Worm (Caenorhabditis elegans) whole organism, L1 larva: Measurements from ENCODE around the gene K07B1.4.

Experiments
- aha-1 ChIP-seq: fragments of 150-350 bp; optimal IDR thresholded peaks from 2 replicates; lab custom pipeline; 2014; ENCODE audit warnings: missing biosample characterization, missing genetic modification characterization
- blmp-1 ChIP-seq: fragments of 150-350 bp; optimal IDR thresholded peaks from 2 replicates; lab custom pipeline; 2014; ENCODE audit warnings: missing biosample characterization, missing genetic modification characterization
- ceh-8 ChIP-seq: fragments of 200-800 bp; sonication (Bioruptor generic); optimal IDR thresholded peaks from 2 replicates; lab custom pipeline; 2018; ENCODE audit warnings: mild to moderate bottlenecking, missing genetic modification characterization, moderate library complexity, missing compliant biosample characterization
- ces-1 ChIP-seq: fragments of 150-350 bp; optimal IDR thresholded peaks from 2 replicates; lab custom pipeline; 2014; ENCODE audit warnings: missing biosample characterization, missing genetic modification reagents, missing genetic modification characterization
- dpl-1 ChIP-seq, 3 experiments: fragments of 150-350 bp in 2 of 3; sonication (generic microtip) in 1 of 3; optimal IDR thresholded peaks; 2 replicates each; lab custom pipeline; 2014 to 2017; ENCODE audit warnings: missing biosample characterization in 3 of 3, missing genetic modification characterization in 3 of 3, missing genetic modification reagents in 3 of 3
- efl-1 ChIP-seq, 4 experiments: fragments of 150-350 bp; optimal IDR thresholded peaks in 3 of 4; peaks in 1 of 4; 1 replicate in 1 of 4; 2 replicates in 3 of 4; lab custom pipeline; 2014; ENCODE audit warnings: missing biosample characterization in 2 of 4, missing genetic modification characterization in 2 of 4, missing genetic modification reagents in 2 of 4
- elt-2 ChIP-seq: sonication (generic microtip); optimal IDR thresholded peaks from 2 replicates; lab custom pipeline; 2016; ENCODE audit warnings: missing genetic modification characterization, mild to moderate bottlenecking, inconsistent platforms, missing compliant biosample characterization, missing genetic modification reagents
- elt-3 ChIP-seq, 6 experiments: fragments of 150-350 bp in 1 of 6; sonication (generic microtip); optimal IDR thresholded peaks; 2 replicates each; lab custom pipeline; 2017 to 2018; ENCODE audit warnings: missing biosample characterization in 6 of 6, missing genetic modification characterization in 6 of 6, inconsistent platforms in 1 of 6
- ets-5 ChIP-seq: fragments of 200-800 bp; sonication (Bioruptor generic); IDR thresholded peaks from 2 replicates; pipeline ENCODE4 v1.3.6; 2022; ENCODE audit warnings: missing genetic modification characterization, missing compliant biosample characterization
- fkh-4 ChIP-seq: sonication (generic microtip); optimal IDR thresholded peaks from 2 replicates; lab custom pipeline; 2016; ENCODE audit warnings: missing compliant biosample characterization, missing genetic modification characterization, borderline replicate concordance
- hpl-2 ChIP-seq: fragments of 150-350 bp; optimal IDR thresholded peaks from 2 replicates; lab custom pipeline; 2014; ENCODE audit warnings: missing biosample characterization, missing genetic modification reagents, missing genetic modification characterization
- lin-14 ChIP-seq: fragments of 200-800 bp; sonication (Bioruptor generic); optimal IDR thresholded peaks from 2 replicates; lab custom pipeline; 2018; ENCODE audit warnings: mild to moderate bottlenecking, missing genetic modification characterization, moderate library complexity, missing compliant biosample characterization
- lin-15B ChIP-seq: fragments of 150-350 bp; sonication (generic microtip); optimal IDR thresholded peaks from 3 replicates; lab custom pipeline; 2014; ENCODE audit warnings: missing biosample characterization, missing genetic modification characterization
- lin-35 ChIP-seq, 2 experiments: fragments of 150-350 bp; optimal IDR thresholded peaks; 2 replicates each; lab custom pipeline; 2014; ENCODE audit warnings: missing biosample characterization in 2 of 2, missing genetic modification characterization in 2 of 2, missing genetic modification reagents in 2 of 2
- lin-39 ChIP-seq: fragments of 150-350 bp; optimal IDR thresholded peaks from 2 replicates; lab custom pipeline; 2014; ENCODE audit warnings: missing biosample characterization, missing genetic modification reagents, missing genetic modification characterization
- lsy-2 ChIP-seq, 2 experiments: fragments of 150-350 bp; optimal IDR thresholded peaks; 2 replicates each; lab custom pipeline; 2014; ENCODE audit warnings: missing biosample characterization in 2 of 2, missing genetic modification characterization in 2 of 2
- mep-1 ChIP-seq: fragments of 150-350 bp; optimal IDR thresholded peaks from 2 replicates; lab custom pipeline; 2014; ENCODE audit warnings: missing biosample characterization, missing genetic modification characterization
- nhr-20 ChIP-seq: sonication (generic microtip); optimal IDR thresholded peaks from 2 replicates; lab custom pipeline; 2016; ENCODE audit warnings: mild to moderate bottlenecking, missing genetic modification characterization, missing compliant biosample characterization
- nhr-28 ChIP-seq: fragments of 150-350 bp; optimal IDR thresholded peaks from 2 replicates; lab custom pipeline; 2014; ENCODE audit warnings: missing biosample characterization, missing genetic modification characterization
- nhr-71 ChIP-seq: sonication (generic microtip); optimal IDR thresholded peaks from 2 replicates; lab custom pipeline; 2016; ENCODE audit warnings: mild to moderate bottlenecking, missing genetic modification characterization, moderate library complexity, missing compliant biosample characterization
- nhr-85 ChIP-seq: sonication (generic microtip); peaks from one replicate; lab custom pipeline; 2016; ENCODE audit warnings: missing genetic modification characterization, inconsistent platforms, missing compliant biosample characterization
- pax-3 ChIP-seq: fragments of 200-800 bp; sonication (Bioruptor generic); optimal IDR thresholded peaks from 2 replicates; lab custom pipeline; 2018; ENCODE audit warnings: mild to moderate bottlenecking, missing genetic modification characterization, moderate library complexity, missing compliant biosample characterization
- rnt-1 ChIP-seq: sonication (generic microtip); optimal IDR thresholded peaks from 2 replicates; lab custom pipeline; 2016; ENCODE audit warnings: mild to moderate bottlenecking, missing genetic modification characterization, moderate library complexity, missing compliant biosample characterization
- snpc-4 ChIP-seq: fragments of 150-350 bp; optimal IDR thresholded peaks from 2 replicates; lab custom pipeline; 2014; ENCODE audit warnings: missing biosample characterization, missing genetic modification characterization
- snu-23 ChIP-seq: sonication (generic microtip); optimal IDR thresholded peaks from 2 replicates; lab custom pipeline; 2016; ENCODE audit warnings: missing genetic modification characterization, missing compliant biosample characterization
- tlp-1 ChIP-seq: fragments of 150-350 bp; optimal IDR thresholded peaks from 2 replicates; lab custom pipeline; 2014; ENCODE audit warnings: missing biosample characterization, missing genetic modification characterization
- unc-130 ChIP-seq: fragments of 150-350 bp; optimal IDR thresholded peaks from 2 replicates; lab custom pipeline; 2017; ENCODE audit warnings: missing biosample characterization, missing genetic modification characterization, inconsistent platforms
- unc-30 ChIP-seq: sonication (generic microtip); optimal IDR thresholded peaks from 2 replicates; lab custom pipeline; 2017; ENCODE audit warnings: missing biosample characterization, missing genetic modification characterization
- unc-86 ChIP-seq: sonication (generic microtip); optimal IDR thresholded peaks from 2 replicates; lab custom pipeline; 2016; ENCODE audit warnings: missing genetic modification characterization, missing compliant biosample characterization
- vab-15 ChIP-seq: sonication (generic microtip); optimal IDR thresholded peaks from 2 replicates; lab custom pipeline; 2017; ENCODE audit warnings: missing genotype, mild to moderate bottlenecking, missing genetic modification characterization, missing compliant biosample characterization

K07B1.4 gene

DNA sequence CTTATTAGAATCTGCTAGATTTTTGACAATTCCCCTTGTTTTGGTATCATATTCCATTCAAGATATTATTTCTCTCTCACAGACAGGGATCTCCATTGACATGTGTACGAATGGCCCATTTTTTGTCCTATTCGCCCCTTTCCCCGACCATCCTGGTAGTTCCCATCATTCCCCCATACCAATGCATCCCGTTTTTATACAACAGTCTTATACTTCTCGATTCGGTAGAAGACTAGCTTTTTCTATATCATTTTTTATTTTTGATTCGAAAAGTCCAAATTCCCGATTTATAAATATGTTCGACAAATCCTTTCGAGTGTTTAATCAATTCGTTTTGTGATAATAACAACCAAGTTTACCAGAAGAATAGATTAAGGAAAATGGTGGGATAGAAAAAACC is 1.9 kb upstream of the K07B1.4 start:
- TF ChIP-seq lsy-2 (tag; optimal IDR thresholded peaks at IDR 0.05; lab: Kevin White, UChicago) (no peak), tlp-1 (no peak), mep-1 (no peak), fkh-4 (tag; lab: Kevin White, UChicago) (no peak), nhr-85 (no peak), hpl-2 (GFP tag; lab: Kevin White, UChicago) (no peak), snu-23 (GFP tag; lab: Kevin White, UChicago) (no peak)

ce11 chrV:9327691-9328090 is 1.1 kb upstream of the K07B1.4 start:
- TF ChIP-seq lin-39, result no peak
- peak; percentile 13 for TF ChIP-seq nhr-71 (tag; lab: Kevin White, UChicago)
- no peak for TF ChIP-seq unc-130 (tag; lab: Kevin White, UChicago)
- no peak for TF ChIP-seq pax-3
- TF ChIP-seq unc-86, result no peak
- no peak for TF ChIP-seq rnt-1 (tag; lab: Kevin White, UChicago)
- TF ChIP-seq ceh-8 (GFP tag; lab: Kevin White, UChicago), result no peak
- TF ChIP-seq mep-1, result peak; percentile 4
- TF ChIP-seq nhr-28 (tag; lab: Kevin White, UChicago), result no peak
- TF ChIP-seq blmp-1 (tag; lab: Kevin White, UChicago), result peak; percentile 51
- TF ChIP-seq elt-2 (tag; lab: Kevin White, UChicago), result peak; percentile 23
- peak; percentile 45 for TF ChIP-seq lin-14 (GFP tag; lab: Kevin White, UChicago)
- no peak for TF ChIP-seq ets-5
- no peak for TF ChIP-seq tlp-1
- TF ChIP-seq lin-15B (tag; lab: Kevin White, UChicago), result no peak
- TF ChIP-seq vab-15 (tag; lab: Kevin White, UChicago), result no peak
- TF ChIP-seq elt-3 (tag; optimal IDR thresholded peaks at IDR 0.05; lab: Kevin White, UChicago), result peak in 3 of 6 experiments; percentile 16 to 40 (median 23)
- peak; percentile 15 for TF ChIP-seq snu-23 (GFP tag; lab: Kevin White, UChicago)
- no peak for TF ChIP-seq unc-30 (tag; lab: Kevin White, UChicago)
- TF ChIP-seq nhr-85, result peak; percentile 71
- TF ChIP-seq aha-1 (tag; lab: Kevin White, UChicago), result no peak
- peak; percentile 15 for TF ChIP-seq nhr-20 (tag; lab: Kevin White, UChicago)

DNA sequence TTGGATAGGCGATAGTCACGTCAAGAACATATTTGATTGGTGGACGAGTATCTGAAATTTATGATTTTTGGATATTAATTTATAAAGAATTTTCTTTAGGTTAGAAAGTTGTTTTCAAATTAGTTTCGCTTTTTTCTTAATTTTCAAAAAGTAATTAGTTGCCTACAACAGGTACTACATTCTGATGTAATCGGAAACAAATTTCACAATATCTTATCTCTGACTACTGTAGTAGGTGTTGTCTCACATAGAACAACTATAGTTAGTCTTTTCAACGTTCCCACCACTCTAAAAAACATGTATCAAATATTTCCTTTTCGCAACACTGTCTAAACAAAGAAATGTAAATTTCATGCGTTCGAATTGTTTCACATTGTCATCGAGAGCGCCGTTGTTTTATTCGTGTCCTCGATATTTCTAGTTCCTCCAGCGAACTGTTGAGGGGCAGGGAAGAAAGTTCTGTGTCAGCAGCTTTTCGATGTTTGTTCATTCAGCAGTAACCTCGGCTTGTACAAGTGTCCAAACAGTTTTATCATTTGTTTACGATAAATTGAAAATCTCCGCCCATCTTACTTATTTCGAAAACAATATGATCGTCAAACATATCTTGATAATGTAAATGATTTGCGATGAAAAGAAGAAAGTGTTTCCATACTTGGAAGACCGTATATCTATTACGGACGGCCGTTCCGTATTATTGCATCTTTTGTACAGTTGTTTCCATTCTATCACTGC is 642 bp downstream of the K07B1.4 start:
- TF ChIP-seq ces-1 (GFP tag; lab: Kevin White, UChicago) (no peak), efl-1 (optimal IDR thresholded peaks at IDR 0.05; lab: Kevin White, UChicago) (no peak), efl-1 (GFP tag; optimal IDR thresholded peaks at IDR 0.05 in 1 of 2; lab: Kevin White, UChicago) (peak in 1 of 2 experiments; percentile 63), blmp-1 (tag; lab: Kevin White, UChicago) (peak; percentile 36), rnt-1 (tag; lab: Kevin White, UChicago) (no peak), unc-30 (tag; lab: Kevin White, UChicago) (no peak)

- no peak for TF ChIP-seq snpc-4 (tag; lab: Kevin White, UChicago)
- TF ChIP-seq unc-30 (tag; lab: Kevin White, UChicago), result no peak
- TF ChIP-seq lin-35 (GFP tag; optimal IDR thresholded peaks at IDR 0.05; lab: Kevin White, UChicago), result no peak
- TF ChIP-seq dpl-1 (GFP tag; optimal IDR thresholded peaks at IDR 0.05; lab: Kevin White, UChicago), result no peak
These were observed 4.0 kb downstream of the K07B1.4 start for ce11 chrV:9332611-9333315.
